Worm (Caenorhabditis elegans): ENCODE measurements around the gene F40G9.14.

Gene F40G9.14

ce11 chrIII:157980-158379, 19.6 kb downstream of the F40G9.14 start:
- TF ChIP-seq dao-5 (tag; optimal IDR thresholded peaks at IDR 0.05) (no peak), W03F9.2 (tag; optimal IDR thresholded peaks at IDR 0.05) (no peak), him-1 (tag; optimal IDR thresholded peaks at IDR 0.05) (no peak)

- TF ChIP-seq dao-5 (tag; optimal IDR thresholded peaks at IDR 0.05) (no peak), him-1 (tag; optimal IDR thresholded peaks at IDR 0.05) (no peak), W03F9.2 (tag; optimal IDR thresholded peaks at IDR 0.05) (no peak)
Measured at ce11 chrIII:156645-157044, 21.0 kb downstream of the F40G9.14 start, which contains the start of the genes zig-13 and ver-1. Gene zig-13 (minus strand): TSS chrIII:156745. Gene ver-1 (plus strand): TSS chrIII:156824.

ce11 chrIII:154168-154567, 23.4 kb downstream of the F40G9.14 start:
- TF ChIP-seq W03F9.2 (tag; optimal IDR thresholded peaks at IDR 0.05) (no peak), him-1 (tag; optimal IDR thresholded peaks at IDR 0.05) (no peak), dao-5 (tag; optimal IDR thresholded peaks at IDR 0.05) (no peak)

- TF ChIP-seq dao-5 (tag; optimal IDR thresholded peaks at IDR 0.05) (no peak), W03F9.2 (tag; optimal IDR thresholded peaks at IDR 0.05) (no peak), him-1 (tag; optimal IDR thresholded peaks at IDR 0.05) (no peak)
Measured at ce11 chrIII:151084-151483, 26.5 kb downstream of the F40G9.14 start.

- TF ChIP-seq him-1 (tag; optimal IDR thresholded peaks at IDR 0.05) (no peak), dao-5 (tag; optimal IDR thresholded peaks at IDR 0.05) (no peak), W03F9.2 (tag; optimal IDR thresholded peaks at IDR 0.05) (no peak)
Measured at ce11 chrIII:149132-149531, 28.5 kb downstream of the F40G9.14 start.

ce11 chrIII:147570-148076, 30.0 kb downstream of the F40G9.14 start, which contains the start of gene sqst-5:
Gene sqst-5 (minus strand): TSS chrIII:147620.
- TF ChIP-seq W03F9.2 (tag; optimal IDR thresholded peaks at IDR 0.05) (no peak), dao-5 (tag; optimal IDR thresholded peaks at IDR 0.05) (no peak), him-1 (tag; optimal IDR thresholded peaks at IDR 0.05) (no peak)

- no peak for TF ChIP-seq dao-5 (tag; optimal IDR thresholded peaks at IDR 0.05)
- TF ChIP-seq W03F9.2 (tag; optimal IDR thresholded peaks at IDR 0.05), result no peak
- no peak for TF ChIP-seq him-1 (tag; optimal IDR thresholded peaks at IDR 0.05)
Measured at ce11 chrIII:146369-146768, 31.2 kb downstream of the F40G9.14 start, which contains the start of gene fbxb-84. Gene fbxb-84 (minus strand): TSS chrIII:146469.

ce11 chrIII:145078-145477, 32.5 kb downstream of the F40G9.14 start, which contains the start of the genes T17A3.12 and fbxb-83:
Gene T17A3.12 (minus strand): TSS chrIII:145178.
Gene fbxb-83 (minus strand): TSS chrIII:145211.
- TF ChIP-seq dao-5 (tag; optimal IDR thresholded peaks at IDR 0.05), result no peak
- no peak for TF ChIP-seq him-1 (tag; optimal IDR thresholded peaks at IDR 0.05)
- no peak for TF ChIP-seq W03F9.2 (tag; optimal IDR thresholded peaks at IDR 0.05)

- TF ChIP-seq W03F9.2 (tag; optimal IDR thresholded peaks at IDR 0.05), result no peak
Measured at ce11 chrIII:143121-143520, 34.5 kb downstream of the F40G9.14 start, which contains the start of gene fbxb-82. Gene fbxb-82 (minus strand): TSS chrIII:143221.

- TF ChIP-seq dao-5 (tag; optimal IDR thresholded peaks at IDR 0.05), result no peak
- no peak for TF ChIP-seq W03F9.2 (tag; optimal IDR thresholded peaks at IDR 0.05)
- TF ChIP-seq him-1 (tag; optimal IDR thresholded peaks at IDR 0.05), result no peak
Measured at ce11 chrIII:140904-141303, 36.7 kb downstream of the F40G9.14 start, which contains the start of gene fbxb-81. Gene fbxb-81 (minus strand): TSS chrIII:141217.

ce11 chrIII:134194-134593, 43.4 kb downstream of the F40G9.14 start, which contains the start of gene pals-25:
Gene pals-25 (plus strand): TSS chrIII:134494.
- TF ChIP-seq him-1 (tag; optimal IDR thresholded peaks at IDR 0.05) (no peak), W03F9.2 (tag; optimal IDR thresholded peaks at IDR 0.05) (no peak), dao-5 (tag; optimal IDR thresholded peaks at IDR 0.05) (no peak)

ce11 chrIII:132118-132517, 45.5 kb downstream of the F40G9.14 start, which contains the start of gene pals-22:
Gene pals-22 (plus strand): TSS chrIII:132418.
- TF ChIP-seq him-1 (tag; optimal IDR thresholded peaks at IDR 0.05) (no peak), dao-5 (tag; optimal IDR thresholded peaks at IDR 0.05) (no peak), W03F9.2 (tag; optimal IDR thresholded peaks at IDR 0.05) (no peak)

ce11 chrIII:131627-132026, 46.0 kb downstream of the F40G9.14 start:
- no peak for TF ChIP-seq dao-5 (tag; optimal IDR thresholded peaks at IDR 0.05)

- TF ChIP-seq W03F9.2 (tag; optimal IDR thresholded peaks at IDR 0.05), result no peak
- TF ChIP-seq dao-5 (tag; optimal IDR thresholded peaks at IDR 0.05), result no peak
- TF ChIP-seq him-1 (tag; optimal IDR thresholded peaks at IDR 0.05), result no peak
Measured at ce11 chrIII:130650-131049, 47.0 kb downstream of the F40G9.14 start, which contains the start of the genes nhr-280 and C29F9.2. Gene nhr-280 (minus strand): TSS chrIII:130750. Gene C29F9.2 (plus strand): TSS chrIII:130947.
